Fruit fly (Drosophila melanogaster): ENCODE measurements around the gene ctrip.

The ctrip gene

DNA sequence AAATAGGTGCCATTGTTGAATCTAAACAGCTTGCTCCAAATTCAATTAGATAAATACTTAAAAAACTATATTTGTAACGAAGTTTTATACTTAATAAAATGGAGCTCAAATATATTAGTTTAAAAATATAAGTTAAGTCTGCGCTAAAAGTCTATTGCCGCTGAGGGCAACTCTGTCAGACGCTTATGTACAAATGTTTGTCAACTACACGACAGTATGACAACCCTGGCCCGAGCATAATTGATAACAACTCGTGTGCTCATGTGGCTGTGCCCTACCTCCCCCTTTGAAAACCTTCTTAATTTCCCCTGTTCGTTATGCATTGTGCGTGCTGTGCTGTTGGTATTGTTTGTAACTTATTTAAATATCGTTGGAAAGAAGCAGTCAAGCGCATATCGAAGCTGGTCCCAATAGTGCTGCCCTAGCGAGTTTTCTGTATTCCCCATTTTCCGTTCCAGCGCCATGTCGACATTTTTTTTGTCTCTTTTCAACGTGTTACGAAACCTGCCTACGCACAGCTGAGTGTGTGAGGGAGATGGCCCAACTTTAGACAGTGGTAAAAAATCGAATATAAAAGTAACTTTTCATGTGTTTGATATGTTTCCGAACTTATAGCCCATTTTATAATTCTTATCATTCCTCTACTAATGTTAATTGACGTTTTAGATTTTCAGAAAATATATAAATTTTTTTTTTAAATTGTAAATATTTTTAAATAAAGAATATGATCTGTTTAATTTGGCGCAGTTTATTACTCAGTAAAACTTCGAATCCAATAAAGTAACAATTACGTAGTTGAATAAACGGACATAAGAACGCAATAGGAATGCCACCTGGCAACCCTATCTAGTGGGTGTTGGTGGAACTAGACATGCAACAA lies 6.8 kb downstream of the ctrip start (continued):
- TF ChIP-seq lov (optimal IDR thresholded peaks at IDR 0.05): no peak
- TF ChIP-seq lov (GFP tag; IDR thresholded peaks at IDR 0.05): no peak
- no peak for TF ChIP-seq CG9797 (GFP tag; optimal IDR thresholded peaks at IDR 0.05)
- no peak for TF ChIP-seq her (GFP tag; optimal IDR thresholded peaks at IDR 0.05)
- peak; percentile 15 for TF ChIP-seq D19B (GFP tag; optimal IDR thresholded peaks at IDR 0.05)
- TF ChIP-seq CkIIα-i1 (GFP tag; IDR thresholded peaks at IDR 0.05): no peak
- TF ChIP-seq CG2120 (GFP tag; optimal IDR thresholded peaks at IDR 0.05): peak; percentile 18
- no peak for TF ChIP-seq danr (GFP tag; IDR thresholded peaks at IDR 0.05)
- peak; percentile 75 for TF ChIP-seq lmd (GFP tag; IDR thresholded peaks at IDR 0.05)
- peak; percentile 61 for TF ChIP-seq CG6254 (GFP tag; optimal IDR thresholded peaks at IDR 0.05)
- TF ChIP-seq trh (GFP tag; optimal IDR thresholded peaks at IDR 0.05): no peak
- peak; percentile 39 for TF ChIP-seq CG10462 (GFP tag; optimal IDR thresholded peaks at IDR 0.05)
- peak; percentile 35 for TF ChIP-seq sisA (GFP tag; IDR thresholded peaks at IDR 0.05)
- TF ChIP-seq Nf-YC (tag; optimal IDR thresholded peaks at IDR 0.05): peak; percentile 57
- no peak for TF ChIP-seq sc (optimal IDR thresholded peaks at IDR 0.05)
- peak; percentile 30 for TF ChIP-seq sc (GFP tag; optimal IDR thresholded peaks at IDR 0.05)
- no peak for TF ChIP-seq CG6272 (GFP tag; IDR thresholded peaks at IDR 0.05)
- peak; percentile 66 for TF ChIP-seq CG17385 (GFP tag; optimal IDR thresholded peaks at IDR 0.05)
- no peak; the same call in none of the 2 replicates for TF ChIP-seq CG31224 (GFP tag; IDR thresholded peaks at IDR 0.05)
- peak; percentile 37 for TF ChIP-seq CG4328 (GFP tag; optimal IDR thresholded peaks at IDR 0.05)
- no peak for TF ChIP-seq CG12236 (GFP tag; optimal IDR thresholded peaks at IDR 0.05)
- no peak for TF ChIP-seq pzg (GFP tag; optimal IDR thresholded peaks at IDR 0.05)
- no peak for TF ChIP-seq Adf1 (GFP tag; IDR thresholded peaks at IDR 0.05)
- 0 out of 2 replicates have a peak, but pooled peaks have one; percentile 35 for TF ChIP-seq E2f2 (GFP tag; IDR thresholded peaks at IDR 0.05)
- TF ChIP-seq Ssrp (tag; optimal IDR thresholded peaks at IDR 0.05): peak; percentile 82
- TF ChIP-seq Opbp (GFP tag; IDR thresholded peaks at IDR 0.05; ENCODE audit: partially characterized antibody): no peak
- TF ChIP-seq CoRest (tag; optimal IDR thresholded peaks at IDR 0.05): peak; percentile 84
- peak; percentile 53; the same call in 1 of the 3 replicates for TF ChIP-seq CG7357 (GFP tag; IDR thresholded peaks at IDR 0.05)
- TF ChIP-seq da (GFP tag; optimal IDR thresholded peaks at IDR 0.05): no peak
- no peak for TF ChIP-seq CG12071 (GFP tag; optimal IDR thresholded peaks at IDR 0.05)
- peak; percentile 8 for TF ChIP-seq BEAF-32 (GFP tag; optimal IDR thresholded peaks at IDR 0.05)
- TF ChIP-seq NC2β (GFP tag; optimal IDR thresholded peaks at IDR 0.05): no peak
- TF ChIP-seq CG2129 (GFP tag; IDR thresholded peaks at IDR 0.05; ENCODE audit: partially characterized antibody): no peak
- TF ChIP-seq Dfd (GFP tag; optimal IDR thresholded peaks at IDR 0.05): no peak
- 0 out of 2 replicates have a peak, but pooled peaks have one; percentile 21 for TF ChIP-seq Drgx (GFP tag; IDR thresholded peaks at IDR 0.05)
- no peak for TF ChIP-seq kay (GFP tag; optimal IDR thresholded peaks at IDR 0.05)
- no peak for TF ChIP-seq HLHmδ (GFP tag; optimal IDR thresholded peaks at IDR 0.05)
- TF ChIP-seq run (tag; optimal IDR thresholded peaks at IDR 0.05): peak; percentile 44
- peak; percentile 62 for TF ChIP-seq tap (tag; optimal IDR thresholded peaks at IDR 0.05)
- peak; percentile 45; the same call in 1 of the 2 replicates for TF ChIP-seq CG32772 (GFP tag; IDR thresholded peaks at IDR 0.05)
- peak; percentile 28 for TF ChIP-seq CG30431 (GFP tag; optimal IDR thresholded peaks at IDR 0.05)
- TF ChIP-seq ftz-f1 (GFP tag; optimal IDR thresholded peaks at IDR 0.05): no peak
- TF ChIP-seq CG5953 (GFP tag; IDR thresholded peaks at IDR 0.05): peak; percentile 18; the same call in 1 of the 2 replicates
- no peak for TF ChIP-seq chif (GFP tag; optimal IDR thresholded peaks at IDR 0.05)
- no peak for TF ChIP-seq Dip2 (GFP tag; IDR thresholded peaks at IDR 0.05)
- TF ChIP-seq Fer1 (GFP tag; optimal IDR thresholded peaks at IDR 0.05): peak; percentile 68
- TF ChIP-seq ci (GFP tag; IDR thresholded peaks at IDR 0.05): no peak; the same call in 1 of the 3 replicates
- no peak for TF ChIP-seq pb (GFP tag; optimal IDR thresholded peaks at IDR 0.05)
- no peak for TF ChIP-seq Lpt (GFP tag; optimal IDR thresholded peaks at IDR 0.05)
- peak; percentile 29 for TF ChIP-seq HmgZ (tag; optimal IDR thresholded peaks at IDR 0.05)
